Worm (Caenorhabditis elegans) whole organism, late embryonic: Measurements from ENCODE around the gene fbxa-39.

Source experiments
- F13H6.1 ChIP-seq: sonication (generic microtip); optimal IDR thresholded peaks from 2 replicates; lab custom pipeline; 2016; ENCODE audit warnings: missing genetic modification characterization, missing compliant biosample characterization
- ceh-22 ChIP-seq: sonication (generic microtip); optimal IDR thresholded peaks from 2 replicates; lab custom pipeline; 2017; ENCODE audit warnings: missing biosample characterization, missing genetic modification characterization
- ceh-24 ChIP-seq: sonication (generic microtip); optimal IDR thresholded peaks from 2 replicates; lab custom pipeline; 2016; ENCODE audit warnings: mild to moderate bottlenecking, missing genetic modification characterization, missing compliant biosample characterization
- ceh-9 ChIP-seq: sonication (generic microtip); optimal IDR thresholded peaks from 2 replicates; lab custom pipeline; 2016; ENCODE audit warnings: mild to moderate bottlenecking, missing genetic modification characterization, inconsistent platforms, missing compliant biosample characterization
- sox-2 ChIP-seq: fragments of 200-800 bp; sonication (Bioruptor generic); IDR thresholded peaks from 2 replicates; pipeline ENCODE4 v1.3.6; 2022; ENCODE audit warnings: missing genetic modification reagents, missing genetic modification characterization, missing compliant biosample characterization
- tbx-2 ChIP-seq: sonication (generic microtip); optimal IDR thresholded peaks from 2 replicates; lab custom pipeline; 2016; ENCODE audit warnings: missing genetic modification characterization, missing compliant biosample characterization

DNA sequence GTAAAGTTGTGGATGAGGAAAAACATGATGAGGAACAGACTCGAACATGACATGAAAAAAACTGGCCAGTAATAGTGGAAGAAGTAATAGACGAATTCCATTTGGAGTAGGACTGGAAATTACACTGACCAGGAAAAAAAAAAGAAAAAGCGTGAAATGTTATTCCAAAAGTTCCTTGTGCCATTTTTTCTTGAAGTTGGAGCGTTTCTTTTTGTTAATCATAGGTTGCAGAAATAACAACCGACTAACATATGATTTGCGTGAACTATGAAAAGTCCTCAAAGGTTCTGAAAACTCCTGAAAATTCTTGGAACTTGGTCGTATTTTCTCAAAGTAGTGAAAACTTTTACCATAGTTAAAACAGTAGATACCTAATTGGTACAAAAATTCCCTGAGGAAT is 27.1 kb upstream of the fbxa-39 start, which contains the start of gene srd-67:
- TF ChIP-seq F13H6.1 (no peak), ceh-9 (tag; lab: Kevin White, UChicago) (no peak), ceh-22 (tag; lab: Kevin White, UChicago) (no peak), tbx-2 (tag; lab: Kevin White, UChicago) (no peak), sox-2 (GFP tag; lab: Robert Waterston, UW) (no peak), ceh-24 (tag; lab: Kevin White, UChicago) (no peak)
